Fruit fly (Drosophila melanogaster) whole organism, embryonic: ENCODE results near the gene CG9240.

Experiments used
- Blimp-1 ChIP-seq: fragments of 200-800 bp; sonication (Bioruptor generic); optimal IDR thresholded peaks from 3 replicates; lab custom pipeline; 2018; ENCODE audit warnings: missing biosample characterization, missing genetic modification characterization, mild to moderate bottlenecking, moderate library complexity, missing genetic modification reagents
- CG10543 ChIP-seq: fragments of 200-800 bp; sonication (Bioruptor generic); optimal IDR thresholded peaks from 3 replicates; lab custom pipeline; 2017; ENCODE audit warnings: missing biosample characterization, mild to moderate bottlenecking, missing genetic modification characterization, moderate library complexity
- CG12744 ChIP-seq: fragments of 200-800 bp; sonication (Bioruptor generic); optimal IDR thresholded peaks from 2 replicates; lab custom pipeline; 2016; ENCODE audit warnings: missing biosample characterization, missing genetic modification characterization
- CG13624 ChIP-seq: fragments of 200-800 bp; sonication (Bioruptor generic); optimal IDR thresholded peaks from 2 replicates; lab custom pipeline; 2016; ENCODE audit warnings: missing biosample characterization, missing genetic modification characterization
- CG15011 ChIP-seq: fragments of 200-800 bp; sonication (Bioruptor generic); optimal IDR thresholded peaks from 3 replicates; lab custom pipeline; 2018; ENCODE audit warnings: missing biosample characterization, mild to moderate bottlenecking, missing genetic modification characterization
- CG15514 ChIP-seq: fragments of 200-800 bp; sonication (Bioruptor generic); optimal IDR thresholded peaks from 3 replicates; lab custom pipeline; 2017; ENCODE audit warnings: missing biosample characterization, missing genetic modification characterization, mild to moderate bottlenecking, moderate library complexity, missing genetic modification reagents
- CG18764 ChIP-seq: fragments of 200-800 bp; sonication (Bioruptor generic); optimal IDR thresholded peaks from 3 replicates; lab custom pipeline; 2016; ENCODE audit warnings: missing biosample characterization, missing genetic modification characterization
- CG6254 ChIP-seq: fragments of 200-800 bp; sonication (Bioruptor generic); optimal IDR thresholded peaks from 3 replicates; lab custom pipeline; 2017; ENCODE audit warnings: mild to moderate bottlenecking, missing biosample characterization, missing genetic modification reagents, missing genetic modification characterization
- CG7786 ChIP-seq: fragments of 200-800 bp; sonication (Bioruptor generic); optimal IDR thresholded peaks from 2 replicates; lab custom pipeline; 2016; ENCODE audit warnings: missing biosample characterization, missing genetic modification characterization
- CG8281 ChIP-seq: fragments of 200-800 bp; sonication (Bioruptor generic); optimal IDR thresholded peaks from 2 replicates; lab custom pipeline; 2018; ENCODE audit warnings: missing biosample characterization, mild to moderate bottlenecking, missing genetic modification characterization, moderate library complexity
- CG8924 ChIP-seq: fragments of 200-800 bp; optimal IDR thresholded peaks from 3 replicates; lab custom pipeline; 2019; ENCODE audit warnings: missing biosample characterization, mild to moderate bottlenecking, missing genetic modification characterization, moderate library complexity
- CG9215 ChIP-seq: fragments of 200-800 bp; sonication (Bioruptor generic); IDR thresholded peaks from 2 replicates; pipeline ENCODE4 v1.3.6; 2022; ENCODE audit warnings: missing biosample characterization, missing genetic modification characterization
- Chrac-16 ChIP-seq: fragments of 200-800 bp; sonication (Bioruptor generic); optimal IDR thresholded peaks from 3 replicates; lab custom pipeline; 2016; ENCODE audit warnings: missing biosample characterization, missing genetic modification characterization
- Doc3 ChIP-seq: fragments of 200-800 bp; sonication (Bioruptor generic); IDR thresholded peaks from 3 replicates; pipeline ENCODE4 v1.3.6; 2022; ENCODE audit warnings: missing biosample characterization, missing genetic modification characterization; ENCODE audit not compliant: partially characterized antibody
- E2f2 ChIP-seq: fragments of 200-800 bp; sonication (Bioruptor generic); IDR thresholded peaks from 2 replicates; pipeline ENCODE4 v1.3.6; 2022; ENCODE audit warnings: missing biosample characterization, missing genetic modification characterization
- Ets65A ChIP-seq: fragments of 200-800 bp; sonication (Bioruptor generic); peaks from one replicate; lab custom pipeline; 2016; ENCODE audit warnings: missing biosample characterization, missing genetic modification characterization
- Fer3 ChIP-seq: fragments of 200-800 bp; sonication (Bioruptor generic); optimal IDR thresholded peaks from 2 replicates; lab custom pipeline; 2018; ENCODE audit warnings: missing biosample characterization, mild to moderate bottlenecking, missing genetic modification characterization, moderate library complexity
- Jarid2 ChIP-seq: fragments of 200-800 bp; sonication (Bioruptor generic); optimal IDR thresholded peaks from 3 replicates; lab custom pipeline; 2017; ENCODE audit warnings: mild to moderate bottlenecking, missing biosample characterization, missing genetic modification reagents, missing genetic modification characterization
- Max ChIP-seq: fragments of 200-800 bp; sonication (Bioruptor generic); optimal IDR thresholded peaks from 2 replicates; lab custom pipeline; 2016; ENCODE audit warnings: missing biosample characterization, mild to moderate bottlenecking, missing genetic modification characterization
- Med ChIP-seq: fragments of 200-800 bp; sonication (Bioruptor generic); peaks from one replicate; lab custom pipeline; 2016; ENCODE audit warnings: missing biosample characterization, missing genetic modification characterization, mild to moderate bottlenecking, inconsistent platforms, moderate library complexity
- Nf-YB ChIP-seq: fragments of 200-800 bp; sonication (Bioruptor generic); optimal IDR thresholded peaks from 3 replicates; lab custom pipeline; 2019; ENCODE audit warnings: missing biosample characterization, mild to moderate bottlenecking, missing genetic modification characterization, moderate library complexity
- Rfx ChIP-seq: fragments of 200-800 bp; sonication (Bioruptor generic); IDR thresholded peaks from 2 replicates; pipeline ENCODE4 v1.3.6; 2022; ENCODE audit warnings: missing biosample characterization, missing genetic modification characterization
- Rx ChIP-seq: fragments of 200-800 bp; sonication (Bioruptor generic); IDR thresholded peaks from 2 replicates; pipeline ENCODE4 v1.3.6; 2022; ENCODE audit warnings: missing biosample characterization, missing genetic modification characterization
- Six4 ChIP-seq: fragments of 200-800 bp; sonication (Bioruptor generic); optimal IDR thresholded peaks from 2 replicates; lab custom pipeline; 2016; ENCODE audit warnings: missing biosample characterization, missing genetic modification characterization
- Sox100B ChIP-seq: fragments of 200-800 bp; sonication (Bioruptor generic); optimal IDR thresholded peaks from 3 replicates; lab custom pipeline; 2018; ENCODE audit warnings: missing biosample characterization, mild to moderate bottlenecking, missing genetic modification characterization
- Spps ChIP-seq: fragments of 200-800 bp; sonication (Bioruptor generic); optimal IDR thresholded peaks from 2 replicates; lab custom pipeline; 2018; ENCODE audit warnings: missing biosample characterization, mild to moderate bottlenecking, missing genetic modification characterization
- Vsx1 ChIP-seq: fragments of 200-800 bp; sonication (Bioruptor generic); optimal IDR thresholded peaks from 2 replicates; lab custom pipeline; 2017; ENCODE audit warnings: missing biosample characterization, mild to moderate bottlenecking, missing genetic modification characterization, missing genetic modification reagents
- az2 ChIP-seq: fragments of 200-800 bp; sonication (Bioruptor generic); optimal IDR thresholded peaks from 3 replicates; lab custom pipeline; 2016; ENCODE audit warnings: missing biosample characterization, missing genetic modification characterization
- br ChIP-seq: fragments of >200 bp; optimal IDR thresholded peaks from 2 replicates; lab custom pipeline; 2017
- chif ChIP-seq, 2 experiments: fragments of 200-800 bp; sonication (Bioruptor generic); optimal IDR thresholded peaks; 3 replicates each; lab custom pipeline; 2016; ENCODE audit warnings: missing biosample characterization in 2 of 2, missing genetic modification characterization in 2 of 2
- crp ChIP-seq, 2 experiments: fragments of 200-800 bp; sonication (Bioruptor generic); optimal IDR thresholded peaks; 2 replicates in 1 of 2; 3 replicates in 1 of 2; lab custom pipeline; 2017; ENCODE audit warnings: missing biosample characterization in 2 of 2, missing genetic modification characterization in 2 of 2, mild to moderate bottlenecking in 1 of 2, moderate library complexity in 1 of 2
- dpn ChIP-seq, 2 experiments: fragments of 200-800 bp; sonication (Bioruptor generic); optimal IDR thresholded peaks; 3 replicates each; lab custom pipeline; 2016; ENCODE audit warnings: missing biosample characterization in 2 of 2, missing genetic modification characterization in 2 of 2
- dysf ChIP-seq: fragments of 200-800 bp; sonication (Bioruptor generic); IDR thresholded peaks from 3 replicates; pipeline ENCODE4 v1.3.6; 2022; ENCODE audit warnings: missing biosample characterization, missing genetic modification characterization
- eyg ChIP-seq: fragments of 200-800 bp; sonication (Bioruptor generic); optimal IDR thresholded peaks from 3 replicates; lab custom pipeline; 2016; ENCODE audit warnings: missing biosample characterization, missing genetic modification characterization
- fu2 ChIP-seq: fragments of 200-800 bp; sonication (Bioruptor generic); optimal IDR thresholded peaks from 2 replicates; lab custom pipeline; 2016; ENCODE audit warnings: missing biosample characterization, missing genetic modification characterization
- gce ChIP-seq: fragments of 200-800 bp; sonication (Bioruptor generic); IDR thresholded peaks from 3 replicates; pipeline ENCODE4 v1.3.6; 2022; ENCODE audit warnings: missing biosample characterization, missing genetic modification characterization
- ham ChIP-seq: fragments of 200-800 bp; sonication (Bioruptor generic); IDR thresholded peaks from 2 replicates; pipeline ENCODE4 v1.3.6; 2022; ENCODE audit warnings: missing biosample characterization, missing genetic modification characterization
- ken ChIP-seq: fragments of 200-800 bp; sonication (Bioruptor generic); IDR thresholded peaks from 3 replicates; pipeline ENCODE4 v1.3.6; 2022; ENCODE audit warnings: missing biosample characterization, missing genetic modification characterization
- lilli ChIP-seq: fragments of 200-800 bp; sonication (Bioruptor generic); optimal IDR thresholded peaks from 3 replicates; lab custom pipeline; 2016; ENCODE audit warnings: missing biosample characterization, missing genetic modification characterization
- lola ChIP-seq, 3 experiments: fragments of >200 bp in 2 of 3; fragments of 200-800 bp in 1 of 3; sonication (Bioruptor generic) in 1 of 3; optimal IDR thresholded peaks; 2 replicates each; lab custom pipeline; 2017 to 2019; ENCODE audit warnings: missing biosample characterization in 3 of 3, missing genetic modification characterization in 3 of 3, mild to moderate bottlenecking in 1 of 3, moderate library complexity in 1 of 3
- mirr ChIP-seq: fragments of 200-800 bp; sonication (Bioruptor generic); optimal IDR thresholded peaks from 3 replicates; lab custom pipeline; 2018; ENCODE audit warnings: missing biosample characterization, mild to moderate bottlenecking, missing genetic modification characterization
- nerfin-1 ChIP-seq: fragments of 200-800 bp; sonication (Bioruptor generic); optimal IDR thresholded peaks from 3 replicates; lab custom pipeline; 2019; ENCODE audit warnings: missing biosample characterization, mild to moderate bottlenecking, missing genetic modification characterization, moderate library complexity
- nmo ChIP-seq: fragments of 200-800 bp; sonication (Bioruptor generic); optimal IDR thresholded peaks from 2 replicates; lab custom pipeline; 2018; ENCODE audit warnings: missing biosample characterization, mild to moderate bottlenecking, missing genetic modification characterization, moderate library complexity
- otp ChIP-seq: fragments of 200-800 bp; sonication (Bioruptor generic); IDR thresholded peaks from 3 replicates; pipeline ENCODE4, ENCODE4 v1.3.6; 2022; ENCODE audit warnings: missing biosample characterization, missing genetic modification characterization
- ranshi ChIP-seq: fragments of 200-800 bp; sonication (Bioruptor generic); IDR thresholded peaks from 2 replicates; pipeline ENCODE4 v1.3.6; 2022; ENCODE audit warnings: missing biosample characterization, missing genetic modification characterization
- sd ChIP-seq: fragments of 200-800 bp; sonication (Bioruptor generic); optimal IDR thresholded peaks from 3 replicates; lab custom pipeline; 2018; ENCODE audit warnings: missing biosample characterization, mild to moderate bottlenecking, missing genetic modification characterization, moderate library complexity
- shn ChIP-seq: fragments of 200-800 bp; sonication (Bioruptor generic); optimal IDR thresholded peaks from 3 replicates; lab custom pipeline; 2016; ENCODE audit warnings: missing biosample characterization, missing genetic modification characterization
- sug ChIP-seq: fragments of 200-800 bp; optimal IDR thresholded peaks from 2 replicates; lab custom pipeline; 2019; ENCODE audit warnings: missing biosample characterization, mild to moderate bottlenecking, missing genetic modification characterization, moderate library complexity
- zf30C ChIP-seq: fragments of 200-800 bp; sonication (Bioruptor generic); optimal IDR thresholded peaks from 3 replicates; lab custom pipeline; 2018; ENCODE audit warnings: missing biosample characterization, mild to moderate bottlenecking, missing genetic modification characterization
- zfh2 ChIP-seq: fragments of 200-800 bp; sonication (Bioruptor generic); optimal IDR thresholded peaks from 2 replicates; lab custom pipeline; 2016; ENCODE audit warnings: missing biosample characterization, missing genetic modification characterization

CG9240 gene

DNA sequence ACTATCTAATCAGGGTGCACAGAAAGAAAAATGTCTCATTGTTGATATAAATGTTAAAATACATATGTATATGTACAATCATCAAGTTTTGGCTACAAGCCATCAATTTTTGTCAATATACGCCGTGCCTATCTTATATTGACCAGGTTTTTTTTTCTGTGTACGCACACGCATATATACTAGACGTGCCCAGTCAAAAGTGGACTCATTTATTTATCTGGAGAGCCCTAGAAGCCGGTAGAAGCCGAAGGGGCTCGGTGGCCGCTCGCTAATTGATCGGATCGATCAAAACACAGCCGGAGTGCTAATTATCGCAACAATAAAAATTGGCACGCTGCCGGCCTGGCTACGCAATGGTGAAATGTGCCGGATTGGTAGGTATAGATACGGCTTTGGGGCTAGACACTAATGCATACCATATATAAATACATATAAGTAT, 39.2 kb upstream of the CG9240 start (continued):
- TF ChIP-seq br (lab: Kevin White, UChicago) (no peak), Fer3 (tag; lab: Kevin White, UChicago) (peak; percentile 87), nmo (peak; percentile 53), eyg (GFP tag; lab: Kevin White, UChicago) (no peak), CG6254 (GFP tag; lab: Kevin White, UChicago) (peak; percentile 0), CG12744 (GFP tag; lab: Kevin White, UChicago) (peak; percentile 51), CG13624 (peak; percentile 40), CG7786 (GFP tag; lab: Kevin White, UChicago) (peak; percentile 66), Sox100B (GFP tag; lab: Kevin White, UChicago) (no peak), ranshi (GFP tag; lab: Robert Waterston, UW) (peak; percentile 78), sug (tag; lab: Kevin White, UChicago) (peak; percentile 54), ken (GFP tag; lab: Robert Waterston, UW) (peak; percentile 46; the same call in 1 of the 3 replicates), Ets65A (GFP tag; lab: Kevin White, UChicago) (peak; percentile 60), CG8281 (tag; lab: Kevin White, UChicago) (peak; percentile 44), Jarid2 (GFP tag; lab: Kevin White, UChicago) (no peak), Vsx1 (GFP tag; lab: Kevin White, UChicago) (peak; percentile 70), crp (GFP tag; optimal IDR thresholded peaks at IDR 0.05; lab: Kevin White, UChicago) (peak in 1 of 2 experiments; percentile 21), Max (GFP tag; lab: Kevin White, UChicago) (peak; percentile 20), Spps (tag; lab: Kevin White, UChicago) (no peak), shn (GFP tag; lab: Kevin White, UChicago) (no peak), Med (GFP tag; lab: Kevin White, UChicago) (peak; percentile 91), otp (GFP tag; lab: Robert Waterston, UW) (peak; percentile 62; the same call in 1 of the 3 replicates), Rfx (GFP tag; lab: Robert Waterston, UW) (peak; percentile 92), dpn (GFP tag; optimal IDR thresholded peaks at IDR 0.05; lab: Kevin White, UChicago) (peak; percentile 54 to 65), mirr (GFP tag; lab: Kevin White, UChicago) (peak; percentile 77), Rx (GFP tag; lab: Robert Waterston, UW) (peak; percentile 50; the same call in 1 of the 2 replicates), chif (GFP tag; optimal IDR thresholded peaks at IDR 0.05; lab: Kevin White, UChicago) (peak in 1 of 2 experiments; percentile 40), Doc3 (GFP tag; lab: Robert Waterston, UW) (no peak), Nf-YB (GFP tag; lab: Kevin White, UChicago) (peak; percentile 44), lola (GFP tag; optimal IDR thresholded peaks at IDR 0.05; lab: Kevin White, UChicago) (peak in 1 of 3 experiments; percentile 25), dysf (GFP tag; lab: Robert Waterston, UW) (peak; percentile 83), gce (GFP tag; lab: Robert Waterston, UW) (no peak), CG9215 (peak; percentile 71), CG15011 (GFP tag; lab: Kevin White, UChicago) (peak; percentile 41), az2 (GFP tag; lab: Kevin White, UChicago) (peak; percentile 53), sd (tag; lab: Kevin White, UChicago) (peak; percentile 56), zf30C (GFP tag; lab: Kevin White, UChicago) (peak; percentile 90), Blimp-1 (GFP tag; lab: Kevin White, UChicago) (peak; percentile 48), CG18764 (GFP tag; lab: Kevin White, UChicago) (peak; percentile 45), CG10543 (peak; percentile 80), E2f2 (GFP tag; lab: Robert Waterston, UW) (peak; percentile 36; the same call in 1 of the 2 replicates), zfh2 (GFP tag; lab: Kevin White, UChicago) (peak; percentile 58), CG15514 (peak; percentile 79), ham (GFP tag; lab: Robert Waterston, UW) (peak; percentile 38; the same call in 1 of the 2 replicates), Six4 (GFP tag; lab: Kevin White, UChicago) (peak; percentile 31), lilli (GFP tag; lab: Kevin White, UChicago) (peak; percentile 85), fu2 (GFP tag; lab: Kevin White, UChicago) (peak; percentile 37), Chrac-16 (GFP tag; lab: Kevin White, UChicago) (peak; percentile 63), nerfin-1 (tag; lab: Kevin White, UChicago) (peak; percentile 19), CG8924 (tag; lab: Kevin White, UChicago) (peak; percentile 57)
